Fruit fly (Drosophila melanogaster) whole organism, adult: ENCODE results near the gene CG43249.

Experiments used
- CG11617 ChIP-seq: fragments of 200-800 bp; sonication (Bioruptor generic); optimal IDR thresholded peaks from 2 replicates; lab custom pipeline; 2017; ENCODE audit warnings: mild to moderate bottlenecking, missing biosample characterization, missing genetic modification reagents, missing genetic modification characterization
- CG12768 ChIP-seq: fragments of 200-800 bp; sonication (Bioruptor generic); optimal IDR thresholded peaks from 2 replicates; lab custom pipeline; 2017; ENCODE audit warnings: missing biosample characterization, missing genetic modification characterization, mild to moderate bottlenecking, moderate library complexity, missing genetic modification reagents
- CG14711 ChIP-seq: fragments of 200-800 bp; sonication (Bioruptor generic); optimal IDR thresholded peaks from 2 replicates; lab custom pipeline; 2018; ENCODE audit warnings: missing biosample characterization, mild to moderate bottlenecking, missing genetic modification characterization, moderate library complexity
- CG1620 ChIP-seq: fragments of 200-800 bp; sonication (Bioruptor generic); optimal IDR thresholded peaks from 2 replicates; lab custom pipeline; 2016; ENCODE audit warnings: missing biosample characterization, missing genetic modification characterization
- CG33017 ChIP-seq: fragments of 200-800 bp; sonication (Bioruptor generic); optimal IDR thresholded peaks from 2 replicates; lab custom pipeline; 2018; ENCODE audit warnings: missing biosample characterization, mild to moderate bottlenecking, missing genetic modification characterization, moderate library complexity
- CG5204 ChIP-seq: fragments of 200-800 bp; sonication (Bioruptor generic); optimal IDR thresholded peaks from 2 replicates; lab custom pipeline; 2016; ENCODE audit warnings: missing biosample characterization, missing genetic modification characterization
- CG7045 ChIP-seq: fragments of 200-800 bp; sonication (Bioruptor generic); optimal IDR thresholded peaks from 2 replicates; lab custom pipeline; 2017; ENCODE audit warnings: missing biosample characterization, mild to moderate bottlenecking, missing genetic modification characterization
- CG7101 ChIP-seq: fragments of 200-800 bp; sonication (Bioruptor generic); optimal IDR thresholded peaks from 2 replicates; lab custom pipeline; 2018; ENCODE audit warnings: missing biosample characterization, mild to moderate bottlenecking, missing genetic modification characterization, moderate library complexity
- Clk ChIP-seq: fragments of 200-800 bp; sonication (Bioruptor generic); optimal IDR thresholded peaks from 2 replicates; lab custom pipeline; 2017; ENCODE audit warnings: missing biosample characterization, missing genetic modification characterization
- Crg-1 ChIP-seq: fragments of 200-800 bp; sonication (Bioruptor generic); optimal IDR thresholded peaks from 2 replicates; lab custom pipeline; 2016; ENCODE audit warnings: missing biosample characterization, missing genetic modification characterization
- Hr96 ChIP-seq: fragments of 200-800 bp; sonication (Bioruptor generic); optimal IDR thresholded peaks from 2 replicates; lab custom pipeline; 2016; ENCODE audit warnings: missing biosample characterization, missing genetic modification characterization
- Mnt ChIP-seq: fragments of 200-800 bp; sonication (Bioruptor generic); optimal IDR thresholded peaks from 2 replicates; lab custom pipeline; 2016; ENCODE audit warnings: missing biosample characterization, mild to moderate bottlenecking, missing genetic modification characterization
- bab1 ChIP-seq: fragments of 200-800 bp; sonication (Bioruptor generic); optimal IDR thresholded peaks from 3 replicates; lab custom pipeline; 2019; ENCODE audit warnings: missing biosample characterization, mild to moderate bottlenecking, missing genetic modification characterization, moderate library complexity
- cic ChIP-seq: fragments of 200-800 bp; sonication (Bioruptor generic); optimal IDR thresholded peaks from 2 replicates; lab custom pipeline; 2017; ENCODE audit warnings: missing biosample characterization, mild to moderate bottlenecking, missing genetic modification characterization, moderate library complexity
- cnc ChIP-seq, 2 experiments: fragments of >200 bp; optimal IDR thresholded peaks; 2 replicates each; lab custom pipeline; 2017
- kay ChIP-seq: fragments of 200-800 bp; sonication (Bioruptor generic); peaks from one replicate; lab custom pipeline; 2016; ENCODE audit warnings: missing biosample characterization, missing genetic modification characterization, borderline replicate concordance
- ovo ChIP-seq: fragments of 200-800 bp; sonication (Bioruptor generic); optimal IDR thresholded peaks from 2 replicates; lab custom pipeline; 2016; ENCODE audit warnings: missing biosample characterization, missing genetic modification characterization
- pad ChIP-seq: fragments of 200-800 bp; sonication (Bioruptor generic); optimal IDR thresholded peaks from 3 replicates; lab custom pipeline; 2017; ENCODE audit warnings: missing biosample characterization, missing genetic modification characterization, mild to moderate bottlenecking, moderate library complexity, missing genetic modification reagents
- tj ChIP-seq: fragments of 200-800 bp; sonication (Bioruptor generic); optimal IDR thresholded peaks from 3 replicates; lab custom pipeline; 2017; ENCODE audit warnings: missing biosample characterization, mild to moderate bottlenecking, missing genetic modification characterization, moderate library complexity
- toe ChIP-seq: fragments of 200-800 bp; sonication (Bioruptor generic); optimal IDR thresholded peaks from 2 replicates; lab custom pipeline; 2016; ENCODE audit warnings: missing biosample characterization, missing genetic modification characterization

CG43249 gene

dm6 chr3L:16329495-16329894 is 25.4 kb downstream of the CG43249 start, which contains the start of gene CG33061:
TSS of gene CG33061 (plus strand) at chr3L:16329795.
- no peak for TF ChIP-seq CG7045 (GFP tag; lab: Kevin White, UChicago)

dm6 chr3L:16330740-16331139 is 26.7 kb downstream of the CG43249 start, which contains the start of gene CG33060:
TSS of gene CG33060 (plus strand) at chr3L:16331040.
- no peak for TF ChIP-seq CG33017
- TF ChIP-seq CG7045 (GFP tag; lab: Kevin White, UChicago), result no peak
- no peak for TF ChIP-seq CG11617 (GFP tag; lab: Kevin White, UChicago)
- no peak for TF ChIP-seq Mnt (GFP tag; lab: Kevin White, UChicago)
- no peak for TF ChIP-seq kay (GFP tag; lab: Kevin White, UChicago)
- no peak for TF ChIP-seq bab1
- TF ChIP-seq cic (GFP tag; lab: Kevin White, UChicago), result no peak
- TF ChIP-seq pad (GFP tag; lab: Kevin White, UChicago), result no peak
- no peak for TF ChIP-seq tj
- no peak for TF ChIP-seq Clk (GFP tag; lab: Kevin White, UChicago)
- no peak for TF ChIP-seq toe (GFP tag; lab: Kevin White, UChicago)
- no peak for TF ChIP-seq Crg-1
- no peak for TF ChIP-seq CG7101 (tag; lab: Kevin White, UChicago)
- TF ChIP-seq CG5204 (GFP tag; lab: Kevin White, UChicago), result no peak
- TF ChIP-seq cnc (optimal IDR thresholded peaks at IDR 0.05; lab: Kevin White, UChicago), result no peak
- TF ChIP-seq CG14711 (tag; lab: Kevin White, UChicago), result no peak
- no peak for TF ChIP-seq CG1620
- no peak for TF ChIP-seq CG12768 (GFP tag; lab: Kevin White, UChicago)
- no peak for TF ChIP-seq ovo (GFP tag; lab: Kevin White, UChicago)

- TF ChIP-seq Hr96 (GFP tag; lab: Kevin White, UChicago), result no peak
- TF ChIP-seq CG12768 (GFP tag; lab: Kevin White, UChicago), result no peak
- TF ChIP-seq toe (GFP tag; lab: Kevin White, UChicago), result no peak
- TF ChIP-seq CG1620, result no peak
- TF ChIP-seq CG7045 (GFP tag; lab: Kevin White, UChicago), result no peak
- no peak for TF ChIP-seq CG7101 (tag; lab: Kevin White, UChicago)
- no peak for TF ChIP-seq CG14711 (tag; lab: Kevin White, UChicago)
- no peak for TF ChIP-seq cnc (optimal IDR thresholded peaks at IDR 0.05; lab: Kevin White, UChicago)
- no peak for TF ChIP-seq Crg-1
- TF ChIP-seq Clk (GFP tag; lab: Kevin White, UChicago), result no peak
- no peak for TF ChIP-seq CG11617 (GFP tag; lab: Kevin White, UChicago)
- no peak for TF ChIP-seq Mnt (GFP tag; lab: Kevin White, UChicago)
- no peak for TF ChIP-seq pad (GFP tag; lab: Kevin White, UChicago)
- no peak for TF ChIP-seq CG33017
- no peak for TF ChIP-seq ovo (GFP tag; lab: Kevin White, UChicago)
Measured at dm6 chr3L:16331633-16332032, 27.6 kb downstream of the CG43249 start, which contains the start of gene retinin. TSS of gene retinin (plus strand) at chr3L:16331933.

DNA sequence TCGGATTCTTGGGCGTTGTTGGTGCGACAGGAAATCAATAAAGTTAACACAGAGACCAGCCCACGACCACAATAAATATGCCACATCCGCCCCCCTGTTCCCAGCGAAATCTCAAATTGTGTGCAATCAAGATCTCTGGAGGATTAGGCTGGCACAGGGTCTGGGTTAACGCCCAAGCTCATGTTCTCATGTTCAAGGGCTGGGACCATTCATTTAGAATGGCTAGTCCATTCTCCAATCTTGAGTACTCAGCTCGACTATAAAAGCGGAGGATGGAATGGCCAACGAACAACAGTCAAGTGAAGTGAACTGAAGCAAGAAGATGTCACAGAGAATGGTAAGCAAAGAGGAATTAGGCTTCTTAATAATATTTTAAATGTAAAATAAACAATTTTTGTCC is 28.9 kb downstream of the CG43249 start, which contains the start of gene CG13056:
Gene CG13056 (plus strand): TSS at position 301 of the 400 bp plus-strand sequence.
- TF ChIP-seq CG14711 (tag; lab: Kevin White, UChicago) (no peak), pad (GFP tag; lab: Kevin White, UChicago) (no peak), CG11617 (GFP tag; lab: Kevin White, UChicago) (no peak), CG7045 (GFP tag; lab: Kevin White, UChicago) (no peak), Hr96 (GFP tag; lab: Kevin White, UChicago) (no peak), tj (no peak), CG33017 (no peak), Clk (GFP tag; lab: Kevin White, UChicago) (no peak), ovo (GFP tag; lab: Kevin White, UChicago) (no peak), cnc (optimal IDR thresholded peaks at IDR 0.05; lab: Kevin White, UChicago) (no peak), CG12768 (GFP tag; lab: Kevin White, UChicago) (no peak), bab1 (no peak), CG5204 (GFP tag; lab: Kevin White, UChicago) (no peak), CG1620 (no peak), kay (GFP tag; lab: Kevin White, UChicago) (no peak), toe (GFP tag; lab: Kevin White, UChicago) (no peak), cic (GFP tag; lab: Kevin White, UChicago) (no peak), Mnt (GFP tag; lab: Kevin White, UChicago) (no peak)

DNA sequence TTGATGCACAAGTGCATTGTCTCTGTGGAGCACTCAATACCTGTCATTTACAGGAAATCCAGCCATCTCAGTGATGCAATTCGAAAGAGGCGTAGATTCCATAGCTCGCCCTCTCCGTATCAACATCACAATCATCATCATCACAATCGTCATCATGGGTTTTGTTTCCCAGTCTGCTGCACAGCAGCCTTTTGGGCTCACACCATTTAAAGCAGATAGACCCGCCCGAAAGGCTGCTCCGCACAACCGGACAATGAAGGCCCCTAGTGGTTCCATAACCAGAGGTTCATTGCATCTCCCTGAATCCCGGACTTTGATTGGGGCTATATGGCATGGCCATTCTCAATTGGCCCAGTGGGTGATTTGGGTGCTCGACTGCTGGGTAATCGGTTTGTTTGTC is 30.8 kb downstream of the CG43249 start:
- TF ChIP-seq toe (GFP tag; lab: Kevin White, UChicago) (no peak), CG1620 (no peak), Hr96 (GFP tag; lab: Kevin White, UChicago) (no peak), ovo (GFP tag; lab: Kevin White, UChicago) (no peak), Clk (GFP tag; lab: Kevin White, UChicago) (no peak), Mnt (GFP tag; lab: Kevin White, UChicago) (no peak), CG7045 (GFP tag; lab: Kevin White, UChicago) (no peak), Crg-1 (no peak), CG14711 (tag; lab: Kevin White, UChicago) (no peak), CG11617 (GFP tag; lab: Kevin White, UChicago) (no peak)

DNA sequence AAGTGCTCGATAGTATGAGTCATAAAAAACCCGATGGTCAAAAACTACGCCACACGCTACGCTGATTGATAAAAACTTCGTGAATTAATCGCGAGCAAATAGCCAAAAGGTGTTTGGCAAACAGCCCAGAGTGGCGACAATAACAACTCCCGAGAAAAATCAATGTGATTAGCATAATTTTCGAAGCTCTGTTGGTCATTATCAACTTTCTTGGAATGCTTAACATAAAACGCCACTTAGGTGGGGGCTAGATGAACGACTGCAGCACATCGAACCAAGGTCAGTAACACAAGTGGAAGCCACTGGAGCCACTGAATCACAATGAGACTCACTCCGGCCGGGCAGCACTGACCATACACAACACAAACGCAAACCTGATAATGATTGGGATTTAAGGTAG is 33.7 kb downstream of the CG43249 start:
- no peak for TF ChIP-seq bab1
- no peak for TF ChIP-seq tj
- no peak for TF ChIP-seq Clk (GFP tag; lab: Kevin White, UChicago)
- no peak for TF ChIP-seq CG12768 (GFP tag; lab: Kevin White, UChicago)
- TF ChIP-seq cnc (optimal IDR thresholded peaks at IDR 0.05; lab: Kevin White, UChicago), result no peak
- no peak for TF ChIP-seq Mnt (GFP tag; lab: Kevin White, UChicago)
- TF ChIP-seq kay (GFP tag; lab: Kevin White, UChicago), result no peak
- no peak for TF ChIP-seq CG1620
- TF ChIP-seq Crg-1, result no peak
- no peak for TF ChIP-seq CG7101 (tag; lab: Kevin White, UChicago)
- no peak for TF ChIP-seq CG5204 (GFP tag; lab: Kevin White, UChicago)
- TF ChIP-seq toe (GFP tag; lab: Kevin White, UChicago), result no peak
- TF ChIP-seq CG14711 (tag; lab: Kevin White, UChicago), result no peak
- TF ChIP-seq CG33017, result no peak
